Worm (Caenorhabditis elegans): Measurements from ENCODE around the gene cyp-34A7.
A peak's percentile ranks its signal among the peaks of the same experiment; 100 is the strongest.

Gene cyp-34A7

DNA sequence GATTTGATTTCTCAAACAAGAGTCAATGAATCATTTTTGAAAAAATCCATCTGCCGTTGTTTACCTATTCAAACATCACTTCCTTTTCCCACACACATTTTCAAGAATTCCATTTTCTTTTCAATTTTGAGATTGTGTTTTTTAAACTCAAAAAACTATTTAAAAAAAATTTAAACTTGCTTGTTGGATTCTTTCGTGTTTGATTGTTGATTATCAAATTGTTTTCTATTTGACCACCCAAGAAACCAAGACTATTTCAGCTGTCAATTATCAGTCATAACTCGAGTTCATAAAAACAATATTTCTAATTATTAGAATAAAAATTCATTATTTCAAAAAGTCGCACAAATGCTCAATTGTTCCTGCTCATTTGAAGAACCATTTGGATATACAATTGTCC lies 41.6 kb upstream of the cyp-34A7 start, which contains the start of gene srh-8:
Gene srh-8 (plus strand): TSS at position 301 of the 400 bp plus-strand sequence.
- no peak for TF ChIP-seq ama-1 (optimal IDR thresholded peaks at IDR 0.05)
- no peak for TF ChIP-seq ama-1 (GFP tag; optimal IDR thresholded peaks at IDR 0.05)
- TF ChIP-seq Y53G8AR.9 (GFP tag; conservative IDR thresholded peaks at IDR 0.05), result no peak
- TF ChIP-seq ztf-25 (GFP tag; IDR thresholded peaks at IDR 0.05), result no peak

DNA sequence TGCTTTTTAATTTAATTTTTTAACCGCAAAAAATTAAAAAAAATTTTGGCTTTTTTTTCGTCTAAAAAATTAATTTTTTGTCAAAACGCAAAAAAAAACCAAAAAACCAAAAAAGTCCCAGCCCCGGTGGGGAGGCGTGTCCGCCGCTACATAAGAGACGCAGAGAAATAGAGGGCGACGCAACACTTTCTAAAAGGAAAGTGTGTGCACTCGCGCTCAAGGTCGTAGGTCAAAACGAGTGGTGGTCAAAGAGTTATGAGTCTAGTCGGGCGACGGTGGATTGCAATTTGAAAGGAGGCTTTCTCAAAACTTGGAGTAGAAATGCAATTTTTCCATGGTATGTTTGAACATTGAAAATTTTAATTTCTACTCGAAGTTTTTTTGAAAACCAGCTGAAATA lies 41.0 kb upstream of the cyp-34A7 start:
- TF ChIP-seq madf-6 (GFP tag; IDR thresholded peaks at IDR 0.05) (peak; percentile 96), sea-2 (GFP tag; IDR thresholded peaks at IDR 0.05) (no peak), aptf-3 (GFP tag; IDR thresholded peaks at IDR 0.05) (no peak), cebp-2 (GFP tag; IDR thresholded peaks at IDR 0.05) (no peak), hrde-1 (tag; optimal IDR thresholded peaks at IDR 0.05; ENCODE audit: borderline replicate concordance) (no peak), B0261.1 (tag; optimal IDR thresholded peaks at IDR 0.05) (no peak), B0035.1 (tag; optimal IDR thresholded peaks at IDR 0.05) (no peak), ztf-6 (GFP tag; IDR thresholded peaks at IDR 0.05) (no peak), lsy-27 (tag; optimal IDR thresholded peaks at IDR 0.05; ENCODE audit: borderline replicate concordance, insufficient read depth) (no peak), snpc-3.4 (tag; optimal IDR thresholded peaks at IDR 0.05) (no peak), ceh-91 (GFP tag; IDR thresholded peaks at IDR 0.05) (0 out of 2 replicates have a peak, but pooled peaks have one; percentile 17), zim-3 (tag; optimal IDR thresholded peaks at IDR 0.05) (no peak), F52B5.7 (tag; optimal IDR thresholded peaks at IDR 0.05) (no peak), lsl-1 (GFP tag; optimal IDR thresholded peaks at IDR 0.05) (no peak), dpl-1 (GFP tag; optimal IDR thresholded peaks at IDR 0.05) (peak; percentile 62), tbx-9 (tag; optimal IDR thresholded peaks at IDR 0.05; ENCODE audit: borderline replicate concordance) (no peak), mel-28 (tag; optimal IDR thresholded peaks at IDR 0.05; ENCODE audit: borderline replicate concordance) (no peak), madf-3 (GFP tag; IDR thresholded peaks at IDR 0.05) (no peak), madf-8 (GFP tag; conservative IDR thresholded peaks at IDR 0.05) (peak; percentile 93), K11D2.4 (GFP tag; IDR thresholded peaks at IDR 0.05) (no peak), F22D6.2 (tag; optimal IDR thresholded peaks at IDR 0.05) (no peak), B0336.3 (GFP tag; IDR thresholded peaks at IDR 0.05) (no peak), nhr-90 (tag; optimal IDR thresholded peaks at IDR 0.05) (no peak), F23B12.7 (tag; optimal IDR thresholded peaks at IDR 0.05; ENCODE audit: insufficient read depth) (no peak), xnd-1 (tag; optimal IDR thresholded peaks at IDR 0.05) (peak; percentile 90), nhr-179 (tag; optimal IDR thresholded peaks at IDR 0.05) (no peak), ets-4 (GFP tag; optimal IDR thresholded peaks at IDR 0.05) (no peak), attf-5 (GFP tag; optimal IDR thresholded peaks at IDR 0.05) (no peak), nhr-120 (GFP tag; IDR thresholded peaks at IDR 0.05) (no peak), hsf-1 (GFP tag; IDR thresholded peaks at IDR 0.05) (peak; percentile 58; the same call in 1 of the 2 replicates), hmg-1.2 (GFP tag; IDR thresholded peaks at IDR 0.05) (peak; percentile 77), F37B4.10 (GFP tag; IDR thresholded peaks at IDR 0.05) (no peak), ceh-100 (GFP tag; IDR thresholded peaks at IDR 0.05) (0 out of 2 replicates have a peak, but pooled peaks have one; percentile 10), F57A8.1 (GFP tag; optimal IDR thresholded peaks at IDR 0.05) (no peak), lir-1 (GFP tag; conservative IDR thresholded peaks at IDR 0.05) (no peak), ztf-25 (GFP tag; IDR thresholded peaks at IDR 0.05) (no peak), gei-17 (GFP tag; optimal IDR thresholded peaks at IDR 0.05) (no peak), aptf-2 (GFP tag; conservative IDR thresholded peaks at IDR 0.05) (0 out of 2 replicates have a peak, but pooled peaks have one; percentile 35), ZK185.1 (tag; optimal IDR thresholded peaks at IDR 0.05; ENCODE audit: poor library complexity, severe bottlenecking) (no peak), F33H1.4 (GFP tag; IDR thresholded peaks at IDR 0.05) (peak; percentile 30; the same call in 1 of the 2 replicates), F55B11.4 (tag; optimal IDR thresholded peaks at IDR 0.05; ENCODE audit: borderline replicate concordance, insufficient read depth) (no peak), D2030.7 (GFP tag; IDR thresholded peaks at IDR 0.05) (peak; percentile 46; the same call in 1 of the 2 replicates), efl-1 (GFP tag; optimal IDR thresholded peaks at IDR 0.05) (peak; percentile 88), atf-7 (tag; optimal IDR thresholded peaks at IDR 0.05) (no peak)

Data from whole organism, young adult.